Worm (Caenorhabditis elegans): Measurements from ENCODE around the gene spp-13.

DNA sequence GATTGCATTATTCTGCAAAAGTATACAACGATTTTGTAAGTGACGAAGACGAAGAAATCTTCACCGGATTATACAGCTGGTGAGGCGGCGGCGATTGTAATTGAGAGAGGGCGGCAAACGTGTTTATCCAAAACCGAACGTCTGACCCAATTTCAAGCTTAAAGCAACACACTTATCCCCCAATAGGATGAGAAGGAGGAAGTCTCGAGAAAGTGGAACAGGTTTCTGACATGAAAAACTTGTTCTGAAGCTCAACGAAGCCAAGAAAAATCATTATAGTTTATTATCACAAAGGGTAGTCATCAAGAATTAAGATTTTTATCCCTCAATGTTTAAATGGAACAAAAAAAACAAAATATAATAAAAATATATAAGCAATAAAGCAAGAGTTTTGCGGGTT lies at the start of gene spp-13:
- TF ChIP-seq daf-16 (GFP tag; optimal IDR thresholded peaks at IDR 0.05), result no peak
- TF ChIP-seq daf-16 (tag; optimal IDR thresholded peaks at IDR 0.05), result no peak
- no peak for TF ChIP-seq ces-1 (GFP tag; optimal IDR thresholded peaks at IDR 0.05)
- no peak for TF ChIP-seq nhr-76 (tag; optimal IDR thresholded peaks at IDR 0.05)
- no peak for TF ChIP-seq lin-29 (GFP tag; IDR thresholded peaks at IDR 0.05)
- TF ChIP-seq ama-1 (optimal IDR thresholded peaks at IDR 0.05), result no peak
- TF ChIP-seq hlh-11 (tag; optimal IDR thresholded peaks at IDR 0.05), result peak; percentile 43
- no peak for TF ChIP-seq ztf-11 (tag; optimal IDR thresholded peaks at IDR 0.05)
- no peak for TF ChIP-seq nhr-28 (tag; optimal IDR thresholded peaks at IDR 0.05)
- TF ChIP-seq D1046.2 (GFP tag; IDR thresholded peaks at IDR 0.05), result no peak
- no peak for TF ChIP-seq ceh-20 (GFP tag; IDR thresholded peaks at IDR 0.05)
- TF ChIP-seq T20F7.1 (GFP tag; optimal IDR thresholded peaks at IDR 0.05), result no peak

All from whole organism, L4 larva.